Worm (Caenorhabditis elegans): ENCODE results near the gene R11.3.
A peak's percentile ranks its signal among the peaks of the same experiment; 100 is the strongest.

The R11.3 gene

DNA sequence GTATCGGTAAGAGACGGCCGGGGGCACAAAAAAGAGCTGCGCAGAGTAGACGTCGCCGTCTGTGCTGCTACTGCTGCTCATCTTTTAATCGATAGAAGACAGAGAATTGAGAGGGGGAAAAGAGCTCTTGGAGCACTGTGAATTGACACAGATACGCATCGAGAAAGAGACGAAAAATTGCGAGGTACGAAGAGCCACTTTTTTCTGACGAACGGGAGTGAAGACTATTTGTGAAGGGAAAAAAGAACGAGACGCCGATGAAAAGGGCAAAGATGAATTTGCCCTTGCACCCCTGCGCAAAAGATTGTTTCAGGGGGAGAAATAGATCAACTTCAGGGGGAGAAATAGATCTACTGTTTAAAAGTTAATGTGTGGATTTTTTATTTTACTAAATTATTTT, 3.2 kb upstream of the R11.3 start (continued):
- TF ChIP-seq mef-2 (tag; optimal IDR thresholded peaks at IDR 0.05) (no peak), nhr-28 (tag; optimal IDR thresholded peaks at IDR 0.05) (no peak)

DNA sequence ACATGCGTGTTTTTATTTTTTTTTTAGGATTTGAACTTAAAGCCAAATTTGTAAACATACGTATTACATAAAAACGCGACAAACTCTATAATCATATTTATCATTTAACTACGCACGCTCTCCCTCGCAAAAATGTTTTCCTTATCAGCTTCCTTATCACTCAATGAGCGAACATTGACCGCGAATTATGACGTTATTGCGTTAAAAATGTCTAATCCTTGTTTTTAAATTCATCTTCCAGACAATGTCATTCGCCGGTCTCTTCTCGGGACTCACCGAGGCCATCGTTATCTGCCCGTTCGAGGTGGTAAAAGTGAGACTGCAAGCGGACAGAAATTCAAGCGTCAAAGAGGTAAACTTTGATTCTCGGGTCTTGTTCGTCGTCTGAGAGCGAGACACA, 6.5 kb downstream of the R11.3 start:
- TF ChIP-seq nhr-84 (tag; optimal IDR thresholded peaks at IDR 0.05), result no peak
- no peak for TF ChIP-seq C34B4.2 (tag; optimal IDR thresholded peaks at IDR 0.05)
- no peak for TF ChIP-seq hlh-4 (tag; optimal IDR thresholded peaks at IDR 0.05)
- TF ChIP-seq pax-3 (tag; optimal IDR thresholded peaks at IDR 0.05), result no peak
- TF ChIP-seq egl-27 (tag; optimal IDR thresholded peaks at IDR 0.05), result no peak
- TF ChIP-seq pqm-1 (tag; optimal IDR thresholded peaks at IDR 0.05), result no peak
- TF ChIP-seq sox-4 (tag; optimal IDR thresholded peaks at IDR 0.05), result no peak
- TF ChIP-seq unc-130 (tag; optimal IDR thresholded peaks at IDR 0.05), result no peak
- no peak for TF ChIP-seq F16B12.6 (tag; optimal IDR thresholded peaks at IDR 0.05)
- no peak for TF ChIP-seq dpl-1 (GFP tag; optimal IDR thresholded peaks at IDR 0.05)
- TF ChIP-seq sup-37 (GFP tag; optimal IDR thresholded peaks at IDR 0.05), result no peak
- TF ChIP-seq rnt-1 (tag; optimal IDR thresholded peaks at IDR 0.05), result no peak
- no peak for TF ChIP-seq nhr-77 (tag; optimal IDR thresholded peaks at IDR 0.05)
- TF ChIP-seq ama-1 (optimal IDR thresholded peaks at IDR 0.05), result no peak
- no peak for TF ChIP-seq unc-62 (GFP tag; optimal IDR thresholded peaks at IDR 0.05)
- TF ChIP-seq zip-4 (GFP tag; optimal IDR thresholded peaks at IDR 0.05), result no peak
- TF ChIP-seq hpl-2 (GFP tag; optimal IDR thresholded peaks at IDR 0.05), result no peak
- TF ChIP-seq aly-2 (tag; optimal IDR thresholded peaks at IDR 0.05), result no peak
- TF ChIP-seq irx-1 (tag; optimal IDR thresholded peaks at IDR 0.05), result no peak
- no peak for TF ChIP-seq nhr-76 (tag; optimal IDR thresholded peaks at IDR 0.05)
- TF ChIP-seq dsc-1 (tag; optimal IDR thresholded peaks at IDR 0.05), result no peak
- peak; percentile 66 for TF ChIP-seq nhr-20 (tag; optimal IDR thresholded peaks at IDR 0.05)
- TF ChIP-seq mep-1 (tag; optimal IDR thresholded peaks at IDR 0.05), result no peak
- no peak for TF ChIP-seq xbp-1 (tag; optimal IDR thresholded peaks at IDR 0.05)
- TF ChIP-seq snpc-4 (tag; optimal IDR thresholded peaks at IDR 0.05), result no peak
- TF ChIP-seq aha-1 (tag; optimal IDR thresholded peaks at IDR 0.05), result no peak
- TF ChIP-seq pag-3 (tag; optimal IDR thresholded peaks at IDR 0.05; ENCODE audit: borderline replicate concordance, insufficient read depth), result no peak
- TF ChIP-seq jun-1 (tag; optimal IDR thresholded peaks at IDR 0.05), result peak; percentile 14
- TF ChIP-seq blmp-1 (tag; optimal IDR thresholded peaks at IDR 0.05), result peak; percentile 22
- peak; percentile 76 for TF ChIP-seq nhr-85 (tag)
- no peak for TF ChIP-seq fkh-10 (GFP tag; optimal IDR thresholded peaks at IDR 0.05)
- TF ChIP-seq ztf-4 (tag; optimal IDR thresholded peaks at IDR 0.05), result no peak
- TF ChIP-seq swsn-7 (tag; optimal IDR thresholded peaks at IDR 0.05), result no peak
- TF ChIP-seq nhr-90 (tag; optimal IDR thresholded peaks at IDR 0.05; ENCODE audit: poor library complexity), result peak; percentile 60
- no peak for TF ChIP-seq lin-13 (GFP tag; optimal IDR thresholded peaks at IDR 0.05)
- no peak for TF ChIP-seq Y116A8C.19 (tag; optimal IDR thresholded peaks at IDR 0.05; ENCODE audit: borderline replicate concordance)
- peak; percentile 52 for TF ChIP-seq lin-14 (GFP tag; optimal IDR thresholded peaks at IDR 0.05)
- no peak for TF ChIP-seq C16A3.4 (tag; optimal IDR thresholded peaks at IDR 0.05)
- TF ChIP-seq C04F5.9 (tag; optimal IDR thresholded peaks at IDR 0.05), result no peak
- no peak for TF ChIP-seq ceh-90 (tag; optimal IDR thresholded peaks at IDR 0.05)
- no peak for TF ChIP-seq unc-30 (tag; optimal IDR thresholded peaks at IDR 0.05)
- TF ChIP-seq skn-1 (tag; optimal IDR thresholded peaks at IDR 0.05), result no peak
- no peak for TF ChIP-seq ceh-8 (GFP tag; optimal IDR thresholded peaks at IDR 0.05)
- no peak for TF ChIP-seq mef-2 (tag; optimal IDR thresholded peaks at IDR 0.05)
- TF ChIP-seq zag-1 (tag; optimal IDR thresholded peaks at IDR 0.05), result no peak
- TF ChIP-seq lin-35 (GFP tag; optimal IDR thresholded peaks at IDR 0.05), result peak in 1 of 2 experiments; percentile 65
- no peak for TF ChIP-seq tbx-2 (tag; optimal IDR thresholded peaks at IDR 0.05)
- no peak for TF ChIP-seq tlp-1 (tag; optimal IDR thresholded peaks at IDR 0.05)
- no peak for TF ChIP-seq lsy-2 (tag; optimal IDR thresholded peaks at IDR 0.05)
- TF ChIP-seq snu-23 (GFP tag; optimal IDR thresholded peaks at IDR 0.05), result peak; percentile 19
- no peak for TF ChIP-seq nhr-28 (tag; optimal IDR thresholded peaks at IDR 0.05)
- TF ChIP-seq hlh-17 (GFP tag; optimal IDR thresholded peaks at IDR 0.05; ENCODE audit: borderline replicate concordance), result no peak
- peak in 1 of 2 experiments; percentile 18 for TF ChIP-seq mdl-1 (tag; optimal IDR thresholded peaks at IDR 0.05)

Data from whole organism, L1 larva.